Fruit fly (Drosophila melanogaster): Measurements from ENCODE around the gene CG9951.

CG9951 gene

DNA sequence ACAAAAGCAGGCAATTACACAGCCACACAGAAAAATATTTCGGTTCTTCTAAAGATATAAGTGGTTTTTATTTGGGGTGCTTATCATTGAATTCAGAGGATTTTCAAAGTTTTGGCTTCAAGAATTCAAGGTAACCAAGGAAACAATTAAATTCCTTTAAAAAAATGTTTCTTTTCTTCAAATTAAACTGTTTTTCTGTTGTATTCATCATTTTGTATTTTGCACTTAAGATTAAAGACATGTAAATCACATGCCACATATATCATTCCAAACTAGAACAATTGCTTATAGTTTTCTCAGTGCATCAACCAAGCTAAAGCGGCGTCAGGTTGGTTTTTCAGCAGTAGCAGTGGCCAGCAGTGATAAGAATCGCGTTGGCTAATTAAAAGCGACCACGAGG, 22.4 kb upstream of the CG9951 start (continued):
- no peak for TF ChIP-seq cad (GFP tag; optimal IDR thresholded peaks at IDR 0.05)
- no peak for TF ChIP-seq Neu2 (GFP tag; optimal IDR thresholded peaks at IDR 0.05; ENCODE audit: borderline replicate concordance)
- TF ChIP-seq E2f2 (GFP tag; IDR thresholded peaks at IDR 0.05): peak; percentile 26; the same call in 1 of the 2 replicates
- TF ChIP-seq CG3995 (GFP tag; optimal IDR thresholded peaks at IDR 0.05): no peak
- no peak; the same call in 2 of the 3 replicates for TF ChIP-seq B-H1 (GFP tag; IDR thresholded peaks at IDR 0.05)
- TF ChIP-seq Fer2 (tag; optimal IDR thresholded peaks at IDR 0.05): no peak
- no peak for TF ChIP-seq odd (GFP tag; optimal IDR thresholded peaks at IDR 0.05)
- no peak for TF ChIP-seq CG2889 (GFP tag; IDR thresholded peaks at IDR 0.05)
- TF ChIP-seq Hr3 (GFP tag; optimal IDR thresholded peaks at IDR 0.05): no peak
- no peak for TF ChIP-seq bigmax (GFP tag; optimal IDR thresholded peaks at IDR 0.05)
- TF ChIP-seq CG10209 (GFP tag; optimal IDR thresholded peaks at IDR 0.05): peak; percentile 9
- TF ChIP-seq Nf-YB (GFP tag; optimal IDR thresholded peaks at IDR 0.05): peak; percentile 9
- no peak for TF ChIP-seq ewg (GFP tag; optimal IDR thresholded peaks at IDR 0.05)
- TF ChIP-seq hb (GFP tag; IDR thresholded peaks at IDR 0.05; ENCODE audit: partially characterized antibody): no peak
- no peak for TF ChIP-seq inv (GFP tag; IDR thresholded peaks at IDR 0.05; ENCODE audit: partially characterized antibody)
- peak; percentile 38; the same call in 1 of the 2 replicates for TF ChIP-seq al (GFP tag; IDR thresholded peaks at IDR 0.05)
- no peak for TF ChIP-seq gcm2 (GFP tag; optimal IDR thresholded peaks at IDR 0.05)
- TF ChIP-seq CG7556 (GFP tag; optimal IDR thresholded peaks at IDR 0.05): peak; percentile 71
- no peak for TF ChIP-seq CG9932 (GFP tag; IDR thresholded peaks at IDR 0.05)
- no peak for TF ChIP-seq bowl (GFP tag; IDR thresholded peaks at IDR 0.05)
- TF ChIP-seq CG12104 (GFP tag; optimal IDR thresholded peaks at IDR 0.05): no peak
- TF ChIP-seq gsb (GFP tag; IDR thresholded peaks at IDR 0.05): no peak; the same call in 1 of the 2 replicates
- no peak for TF ChIP-seq her (GFP tag; optimal IDR thresholded peaks at IDR 0.05)
- TF ChIP-seq CG15269 (tag; optimal IDR thresholded peaks at IDR 0.05): peak; percentile 77
- TF ChIP-seq CG31441 (GFP tag; IDR thresholded peaks at IDR 0.05): no peak
- no peak for TF ChIP-seq Usf (GFP tag; optimal IDR thresholded peaks at IDR 0.05)
- TF ChIP-seq CTCF (GFP tag; optimal IDR thresholded peaks at IDR 0.05): no peak
- TF ChIP-seq CG5180 (GFP tag; optimal IDR thresholded peaks at IDR 0.05): no peak
- TF ChIP-seq H15 (GFP tag; IDR thresholded peaks at IDR 0.05): peak; percentile 42; the same call in 1 of the 3 replicates
- no peak for TF ChIP-seq CG30431 (GFP tag; optimal IDR thresholded peaks at IDR 0.05)
- no peak for TF ChIP-seq Dbx (GFP tag; IDR thresholded peaks at IDR 0.05)
- no peak for TF ChIP-seq CG3838 (GFP tag; optimal IDR thresholded peaks at IDR 0.05)
- TF ChIP-seq gsb-n (tag; optimal IDR thresholded peaks at IDR 0.05): no peak
- TF ChIP-seq CG8924 (tag; optimal IDR thresholded peaks at IDR 0.05): peak; percentile 34
- TF ChIP-seq Hmx (GFP tag; optimal IDR thresholded peaks at IDR 0.05): no peak
- peak; percentile 8 for TF ChIP-seq lilli (GFP tag; optimal IDR thresholded peaks at IDR 0.05)
- no peak for TF ChIP-seq CG6689 (GFP tag; IDR thresholded peaks at IDR 0.05)
- peak; percentile 69 for TF ChIP-seq CG7839 (tag; optimal IDR thresholded peaks at IDR 0.05)
- no peak for TF ChIP-seq Rx (GFP tag; IDR thresholded peaks at IDR 0.05)
- TF ChIP-seq CG8388 (GFP tag; optimal IDR thresholded peaks at IDR 0.05): no peak
- no peak for TF ChIP-seq MTF-1 (GFP tag; optimal IDR thresholded peaks at IDR 0.05; ENCODE audit: borderline replicate concordance)
- TF ChIP-seq CG17568 (GFP tag; optimal IDR thresholded peaks at IDR 0.05): no peak
- no peak for TF ChIP-seq CG13123 (GFP tag; optimal IDR thresholded peaks at IDR 0.05)
- TF ChIP-seq gem (tag; optimal IDR thresholded peaks at IDR 0.05): peak; percentile 74
- no peak for TF ChIP-seq btn (GFP tag; optimal IDR thresholded peaks at IDR 0.05)
- no peak for TF ChIP-seq dm (GFP tag; optimal IDR thresholded peaks at IDR 0.05)
- TF ChIP-seq Jarid2 (GFP tag; optimal IDR thresholded peaks at IDR 0.05): no peak
- TF ChIP-seq HLH3B (GFP tag; IDR thresholded peaks at IDR 0.05): 0 out of 2 replicates have a peak, but pooled peaks have one; percentile 9
- TF ChIP-seq esg (GFP tag; conservative IDR thresholded peaks at IDR 0.05): peak; percentile 57
- TF ChIP-seq CG18262 (tag; optimal IDR thresholded peaks at IDR 0.05): no peak
- TF ChIP-seq tgo (GFP tag; IDR thresholded peaks at IDR 0.05): peak; percentile 22; the same call in 2 of the 3 replicates
- no peak for TF ChIP-seq CG2199 (GFP tag; IDR thresholded peaks at IDR 0.05)

All from whole organism, embryonic.